Fruit fly (Drosophila melanogaster) whole organism, adult: Measurements from ENCODE around the gene CG3473.

Experiments
- CG14711 ChIP-seq: fragments of 200-800 bp; sonication (Bioruptor generic); optimal IDR thresholded peaks from 2 replicates; lab custom pipeline; 2018; ENCODE audit warnings: missing biosample characterization, mild to moderate bottlenecking, missing genetic modification characterization, moderate library complexity
- Crg-1 ChIP-seq: fragments of 200-800 bp; sonication (Bioruptor generic); optimal IDR thresholded peaks from 2 replicates; lab custom pipeline; 2016; ENCODE audit warnings: missing biosample characterization, missing genetic modification characterization
- Mnt ChIP-seq: fragments of 200-800 bp; sonication (Bioruptor generic); optimal IDR thresholded peaks from 2 replicates; lab custom pipeline; 2016; ENCODE audit warnings: missing biosample characterization, mild to moderate bottlenecking, missing genetic modification characterization
- tj ChIP-seq: fragments of 200-800 bp; sonication (Bioruptor generic); optimal IDR thresholded peaks from 3 replicates; lab custom pipeline; 2017; ENCODE audit warnings: missing biosample characterization, mild to moderate bottlenecking, missing genetic modification characterization, moderate library complexity

- TF ChIP-seq CG14711 (tag; lab: Kevin White, UChicago) (no peak), Mnt (GFP tag; lab: Kevin White, UChicago) (no peak), Crg-1 (GFP tag; lab: Kevin White, UChicago) (no peak), tj (no peak)
Observed at dm6 chr2L:14579449-14579848, 15.9 kb upstream of the CG3473 start.
